Fruit fly (Drosophila melanogaster) whole organism: Measurements from ENCODE around the gene spel1.

ENCODE experiments used
- EcR ChIP-seq, 2 experiments: fragments of >200 bp; optimal IDR thresholded peaks; 2 replicates each; lab custom pipeline; 2017; ENCODE audit warnings: missing biosample characterization in 2 of 2, missing genetic modification characterization in 2 of 2, missing genetic modification reagents in 2 of 2
- usp ChIP-seq: fragments of >200 bp; optimal IDR thresholded peaks from 2 replicates; lab custom pipeline; 2017; ENCODE audit warnings: missing biosample characterization, missing genetic modification characterization, mixed read lengths

- TF ChIP-seq EcR (GFP tag; optimal IDR thresholded peaks at IDR 0.05; lab: Kevin White, UChicago) (no peak), usp (GFP tag; lab: Kevin White, UChicago) (no peak)
Observed at dm6 chr2L:14370777-14371096, 8.9 kb downstream of the spel1 start.
